Worm (Caenorhabditis elegans): ENCODE measurements around the gene Y51H7BR.4.

ce11 chrII:1501614-1502355 lies 27.4 kb upstream of the Y51H7BR.4 start:
- TF ChIP-seq R02D3.7 (tag; optimal IDR thresholded peaks at IDR 0.05) = no peak
- no peak for TF ChIP-seq ceh-82 (tag; optimal IDR thresholded peaks at IDR 0.05)
- TF ChIP-seq F26F4.8 (GFP tag; conservative IDR thresholded peaks at IDR 0.05) = no peak
- TF ChIP-seq F44E2.7 (GFP tag; IDR thresholded peaks at IDR 0.05) = no peak
- no peak for TF ChIP-seq zag-1 (tag; optimal IDR thresholded peaks at IDR 0.05)
- no peak for TF ChIP-seq ZK337.2 (GFP tag; IDR thresholded peaks at IDR 0.05)
- no peak for TF ChIP-seq duxl-1 (tag; optimal IDR thresholded peaks at IDR 0.05; ENCODE audit: poor library complexity)
- TF ChIP-seq F49E8.2 (tag; optimal IDR thresholded peaks at IDR 0.05; ENCODE audit: borderline replicate concordance) = no peak
- TF ChIP-seq nhr-76 (tag; optimal IDR thresholded peaks at IDR 0.05) = no peak
- TF ChIP-seq lin-15B (tag; optimal IDR thresholded peaks at IDR 0.05) = no peak
